Fruit fly (Drosophila melanogaster): ENCODE results near the gene twy.
A peak's percentile ranks its signal among the peaks of the same experiment; 100 is the strongest.

The twy gene

DNA sequence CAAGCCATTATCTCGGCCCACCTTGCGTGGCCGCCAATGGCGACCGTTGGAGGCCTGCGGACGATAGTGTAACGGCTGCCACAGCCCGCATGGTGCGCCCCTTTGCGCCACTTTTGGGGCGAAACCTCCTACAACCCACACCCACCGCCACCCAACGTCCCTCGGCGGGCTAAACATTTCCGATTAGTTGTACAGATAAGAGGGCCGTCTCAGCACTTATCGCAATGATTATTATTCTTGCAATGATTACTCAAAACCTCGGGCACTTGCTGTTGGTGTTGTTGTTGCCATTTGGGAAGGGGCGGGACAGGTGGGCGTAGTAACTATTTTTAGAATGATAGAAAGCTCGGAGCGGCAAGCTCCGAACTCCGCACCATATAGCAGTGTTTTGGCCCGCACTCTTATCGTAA lies 20.5 kb downstream of the twy start (continued):
- TF ChIP-seq fd64A (GFP tag; optimal IDR thresholded peaks at IDR 0.05) (no peak), CG16779 (GFP tag; IDR thresholded peaks at IDR 0.05) (no peak), crp (GFP tag; optimal IDR thresholded peaks at IDR 0.05) (no peak), Fer3 (tag; optimal IDR thresholded peaks at IDR 0.05) (no peak), Adf1 (GFP tag; IDR thresholded peaks at IDR 0.05) (peak; percentile 44; the same call in 1 of the 2 replicates), mam (GFP tag; optimal IDR thresholded peaks at IDR 0.05) (no peak), CG7745 (tag; optimal IDR thresholded peaks at IDR 0.05) (no peak), Mes4 (GFP tag; optimal IDR thresholded peaks at IDR 0.05) (no peak), tin (GFP tag; optimal IDR thresholded peaks at IDR 0.05) (no peak), az2 (GFP tag; optimal IDR thresholded peaks at IDR 0.05) (no peak), CG1529 (GFP tag; optimal IDR thresholded peaks at IDR 0.05) (no peak), CG42726 (GFP tag; IDR thresholded peaks at IDR 0.05; ENCODE audit: partially characterized antibody) (no peak), Dip2 (GFP tag; IDR thresholded peaks at IDR 0.05) (no peak), Atf6 (GFP tag; IDR thresholded peaks at IDR 0.05) (0 out of 2 replicates have a peak, but pooled peaks have one; percentile 12), lab (GFP tag; optimal IDR thresholded peaks at IDR 0.05) (peak; percentile 85), CG30020 (tag; optimal IDR thresholded peaks at IDR 0.05) (no peak), fu2 (GFP tag; optimal IDR thresholded peaks at IDR 0.05) (no peak), gcm2 (GFP tag; optimal IDR thresholded peaks at IDR 0.05) (no peak), amos (GFP tag; IDR thresholded peaks at IDR 0.05; ENCODE audit: partially characterized antibody) (0 out of 2 replicates have a peak, but pooled peaks have one; percentile 6), CG7357 (GFP tag; IDR thresholded peaks at IDR 0.05) (no peak), cwo (GFP tag; optimal IDR thresholded peaks at IDR 0.05) (peak; percentile 25), CG4617 (GFP tag; optimal IDR thresholded peaks at IDR 0.05; ENCODE audit: borderline replicate concordance) (no peak), CoRest (tag; optimal IDR thresholded peaks at IDR 0.05) (no peak), CG8281 (tag; optimal IDR thresholded peaks at IDR 0.05) (no peak), CG9817 (tag; optimal IDR thresholded peaks at IDR 0.05) (no peak), CG15514 (GFP tag; optimal IDR thresholded peaks at IDR 0.05) (no peak), CG5953 (GFP tag; IDR thresholded peaks at IDR 0.05) (no peak), HLH4C (GFP tag; IDR thresholded peaks at IDR 0.05; ENCODE audit: partially characterized antibody) (0 out of 3 replicates have a peak, but pooled peaks have one; percentile 33), esg (GFP tag; conservative IDR thresholded peaks at IDR 0.05) (no peak), CG11560 (tag; IDR thresholded peaks at IDR 0.05) (no peak), CG12219 (GFP tag; optimal IDR thresholded peaks at IDR 0.05) (no peak), Nf-YC (tag; optimal IDR thresholded peaks at IDR 0.05) (peak; percentile 67), zen (tag; optimal IDR thresholded peaks at IDR 0.05) (no peak), CG5245 (GFP tag; optimal IDR thresholded peaks at IDR 0.05) (no peak), jing (GFP tag; optimal IDR thresholded peaks at IDR 0.05) (no peak), CG10431 (GFP tag; optimal IDR thresholded peaks at IDR 0.05) (no peak), CG31441 (GFP tag; IDR thresholded peaks at IDR 0.05) (no peak), CG3065 (GFP tag; optimal IDR thresholded peaks at IDR 0.05) (peak; percentile 55), sd (tag; optimal IDR thresholded peaks at IDR 0.05) (peak; percentile 78), YL-1 (GFP tag; optimal IDR thresholded peaks at IDR 0.05) (no peak), CG4854 (GFP tag; optimal IDR thresholded peaks at IDR 0.05) (no peak), D19B (GFP tag; optimal IDR thresholded peaks at IDR 0.05) (no peak), grn (GFP tag; optimal IDR thresholded peaks at IDR 0.05) (peak; percentile 100), CG34376 (GFP tag; optimal IDR thresholded peaks at IDR 0.05) (peak; percentile 83), CG10979 (tag; optimal IDR thresholded peaks at IDR 0.05) (no peak), so (GFP tag; IDR thresholded peaks at IDR 0.05) (0 out of 3 replicates have a peak, but pooled peaks have one; percentile 30), CG6175 (GFP tag; IDR thresholded peaks at IDR 0.05) (peak; percentile 97), CG3838 (GFP tag; optimal IDR thresholded peaks at IDR 0.05) (no peak), bsh (GFP tag; optimal IDR thresholded peaks at IDR 0.05) (no peak), zfh1 (GFP tag; IDR thresholded peaks at IDR 0.05) (no peak)
